Fruit fly (Drosophila melanogaster) whole organism, embryonic: ENCODE results near the gene MED27.
A peak's percentile ranks its signal among the peaks of the same experiment; 100 is the strongest.

ENCODE experiments used
- ATbp ChIP-seq: fragments of 200-800 bp; sonication (Bioruptor generic); optimal IDR thresholded peaks from 2 replicates; lab custom pipeline; 2017; ENCODE audit warnings: missing biosample characterization, mild to moderate bottlenecking, missing genetic modification characterization, missing genetic modification reagents
- Asciz ChIP-seq: fragments of 200-800 bp; sonication (Bioruptor generic); optimal IDR thresholded peaks from 2 replicates; lab custom pipeline; 2017; ENCODE audit warnings: missing biosample characterization, mild to moderate bottlenecking, missing genetic modification characterization, missing genetic modification reagents
- CG10209 ChIP-seq: fragments of 200-800 bp; sonication (Bioruptor generic); optimal IDR thresholded peaks from 3 replicates; lab custom pipeline; 2017; ENCODE audit warnings: missing biosample characterization, mild to moderate bottlenecking, missing genetic modification characterization, missing genetic modification reagents
- CG11696 ChIP-seq: fragments of 200-800 bp; sonication (Bioruptor generic); IDR thresholded peaks from 2 replicates; pipeline ENCODE4 v1.3.6; 2022; ENCODE audit warnings: missing biosample characterization, missing genetic modification characterization
- CG12071 ChIP-seq: fragments of 200-800 bp; sonication (Bioruptor generic); optimal IDR thresholded peaks from 3 replicates; lab custom pipeline; 2018; ENCODE audit warnings: missing biosample characterization, mild to moderate bottlenecking, missing genetic modification characterization
- CG12104 ChIP-seq: fragments of 200-800 bp; sonication (Bioruptor generic); optimal IDR thresholded peaks from 3 replicates; lab custom pipeline; 2016; ENCODE audit warnings: missing biosample characterization, missing genetic modification characterization
- CG12942 ChIP-seq: fragments of 200-800 bp; sonication (Bioruptor generic); optimal IDR thresholded peaks from 3 replicates; lab custom pipeline; 2016; ENCODE audit warnings: missing biosample characterization, missing genetic modification characterization
- CG13287 ChIP-seq: fragments of 200-800 bp; sonication (Bioruptor generic); IDR thresholded peaks from 2 replicates; pipeline ENCODE4 v1.3.6; 2022; ENCODE audit warnings: missing biosample characterization, missing genetic modification characterization; ENCODE audit not compliant: partially characterized antibody
- CG17359 ChIP-seq: fragments of 200-800 bp; sonication (Bioruptor generic); optimal IDR thresholded peaks from 3 replicates; lab custom pipeline; 2018; ENCODE audit warnings: missing biosample characterization, mild to moderate bottlenecking, missing genetic modification characterization, moderate library complexity
- CG17912 ChIP-seq: fragments of 200-800 bp; sonication (Bioruptor generic); optimal IDR thresholded peaks from 2 replicates; lab custom pipeline; 2018; ENCODE audit warnings: missing biosample characterization, mild to moderate bottlenecking, missing genetic modification characterization
- CG18011 ChIP-seq: fragments of 200-800 bp; sonication (Bioruptor generic); optimal IDR thresholded peaks from 2 replicates; lab custom pipeline; 2017; ENCODE audit warnings: missing biosample characterization, missing genetic modification characterization, mild to moderate bottlenecking, moderate library complexity, missing genotype
- CG18262 ChIP-seq: fragments of 200-800 bp; optimal IDR thresholded peaks from 3 replicates; lab custom pipeline; 2019; ENCODE audit warnings: missing biosample characterization, mild to moderate bottlenecking, missing genetic modification characterization, moderate library complexity
- CG18476 ChIP-seq: fragments of 200-800 bp; sonication (Bioruptor generic); optimal IDR thresholded peaks from 2 replicates; lab custom pipeline; 2016; ENCODE audit warnings: missing biosample characterization, mild to moderate bottlenecking, missing genetic modification characterization
- CG2120 ChIP-seq: fragments of 200-800 bp; sonication (Bioruptor generic); optimal IDR thresholded peaks from 3 replicates; lab custom pipeline; 2016; ENCODE audit warnings: missing biosample characterization, missing genetic modification characterization
- CG2678 ChIP-seq: fragments of 200-800 bp; sonication (Bioruptor generic); optimal IDR thresholded peaks from 3 replicates; lab custom pipeline; 2019; ENCODE audit warnings: missing biosample characterization, mild to moderate bottlenecking, missing genetic modification characterization, moderate library complexity
- CG31388 ChIP-seq: fragments of 200-800 bp; sonication (Bioruptor generic); optimal IDR thresholded peaks from 2 replicates; lab custom pipeline; 2016; ENCODE audit warnings: missing biosample characterization, missing genetic modification characterization
- CG4854 ChIP-seq: fragments of 200-800 bp; sonication (Bioruptor generic); optimal IDR thresholded peaks from 2 replicates; lab custom pipeline; 2016; ENCODE audit warnings: missing biosample characterization, missing genetic modification characterization, inconsistent platforms
- CG6683 ChIP-seq: fragments of 200-800 bp; sonication (Bioruptor generic); optimal IDR thresholded peaks from 2 replicates; lab custom pipeline; 2017; ENCODE audit warnings: missing biosample characterization, mild to moderate bottlenecking, missing genetic modification characterization, missing genetic modification reagents
- CG6689 ChIP-seq: fragments of 200-800 bp; sonication (Bioruptor generic); IDR thresholded peaks from 2 replicates; pipeline ENCODE4 v1.3.6; 2022; ENCODE audit warnings: missing biosample characterization, missing genetic modification characterization
- CG9609 ChIP-seq: fragments of 200-800 bp; sonication (Bioruptor generic); optimal IDR thresholded peaks from 3 replicates; lab custom pipeline; 2016; ENCODE audit warnings: missing biosample characterization, missing genetic modification characterization
- CHES-1-like ChIP-seq: fragments of 200-800 bp; sonication (Bioruptor generic); optimal IDR thresholded peaks from 2 replicates; lab custom pipeline; 2016; ENCODE audit warnings: missing biosample characterization, missing genetic modification characterization
- Dbx ChIP-seq: fragments of 200-800 bp; sonication (Bioruptor generic); IDR thresholded peaks from 3 replicates; pipeline ENCODE4 v1.3.6; 2022; ENCODE audit warnings: missing biosample characterization, missing genetic modification characterization
- Dfd ChIP-seq, 2 experiments: fragments of >200 bp; optimal IDR thresholded peaks; 2 replicates each; lab custom pipeline; 2017; ENCODE audit warnings: missing biosample characterization in 2 of 2, missing genetic modification characterization in 2 of 2
- Dip2 ChIP-seq: fragments of 200-800 bp; sonication (Bioruptor generic); IDR thresholded peaks from 2 replicates; pipeline ENCODE4 v1.3.6; 2022; ENCODE audit warnings: missing biosample characterization, missing genetic modification characterization
- Doc2 ChIP-seq: fragments of 200-800 bp; sonication (Bioruptor generic); IDR thresholded peaks from 2 replicates; pipeline ENCODE4 v1.3.6; 2022; ENCODE audit warnings: missing biosample characterization, missing genetic modification characterization
- HLH4C ChIP-seq: fragments of 200-800 bp; sonication (Bioruptor generic); IDR thresholded peaks from 3 replicates; pipeline ENCODE4 v1.3.6; 2022; ENCODE audit warnings: missing biosample characterization, missing genetic modification characterization; ENCODE audit not compliant: partially characterized antibody
- Hr78 ChIP-seq, 2 experiments: fragments of 200-800 bp in 1 of 2; fragments of >200 bp in 1 of 2; sonication (Bioruptor generic) in 1 of 2; optimal IDR thresholded peaks; 2 replicates each; lab custom pipeline; 2017 to 2019; ENCODE audit warnings: missing biosample characterization in 2 of 2, missing genetic modification characterization in 2 of 2, mild to moderate bottlenecking in 1 of 2, moderate library complexity in 1 of 2
- MESR4 ChIP-seq: fragments of 200-800 bp; sonication (Bioruptor generic); optimal IDR thresholded peaks from 2 replicates; lab custom pipeline; 2018; ENCODE audit warnings: missing biosample characterization, mild to moderate bottlenecking, missing genetic modification characterization, moderate library complexity
- NC2β ChIP-seq: fragments of 200-800 bp; sonication (Bioruptor generic); optimal IDR thresholded peaks from 2 replicates; lab custom pipeline; 2016; ENCODE audit warnings: missing biosample characterization, missing genetic modification characterization
- Sox102F ChIP-seq: fragments of 200-800 bp; sonication (Bioruptor generic); optimal IDR thresholded peaks from 2 replicates; lab custom pipeline; 2018; ENCODE audit warnings: missing biosample characterization, mild to moderate bottlenecking, missing genetic modification characterization, moderate library complexity
- Ssrp ChIP-seq: fragments of 200-800 bp; sonication (Bioruptor generic); optimal IDR thresholded peaks from 2 replicates; lab custom pipeline; 2018; ENCODE audit warnings: missing biosample characterization, mild to moderate bottlenecking, missing genetic modification characterization, moderate library complexity
- Trl ChIP-seq, 3 experiments: fragments of >200 bp in 2 of 3; fragments of 200-800 bp in 1 of 3; sonication (Bioruptor generic) in 1 of 3; optimal IDR thresholded peaks; 2 replicates in 1 of 3; 3 replicates in 2 of 3; lab custom pipeline; 2016 to 2017; ENCODE audit warnings: missing biosample characterization in 1 of 3, missing genetic modification characterization in 1 of 3
- corto ChIP-seq: fragments of 200-800 bp; sonication (Bioruptor generic); optimal IDR thresholded peaks from 2 replicates; lab custom pipeline; 2016; ENCODE audit warnings: missing biosample characterization, mild to moderate bottlenecking, missing genetic modification characterization, moderate library complexity
- dati ChIP-seq: fragments of 200-800 bp; sonication (Bioruptor generic); IDR thresholded peaks from 2 replicates; pipeline ENCODE4 v1.3.6; 2022; ENCODE audit warnings: missing biosample characterization, missing genetic modification characterization
- dysf ChIP-seq: fragments of 200-800 bp; sonication (Bioruptor generic); IDR thresholded peaks from 3 replicates; pipeline ENCODE4 v1.3.6; 2022; ENCODE audit warnings: missing biosample characterization, missing genetic modification characterization
- fd3F ChIP-seq: fragments of 200-800 bp; sonication (Bioruptor generic); optimal IDR thresholded peaks from 2 replicates; lab custom pipeline; 2018; ENCODE audit warnings: missing biosample characterization, mild to moderate bottlenecking, missing genetic modification characterization, moderate library complexity
- fu2 ChIP-seq: fragments of 200-800 bp; sonication (Bioruptor generic); optimal IDR thresholded peaks from 2 replicates; lab custom pipeline; 2016; ENCODE audit warnings: missing biosample characterization, missing genetic modification characterization
- gt ChIP-seq: fragments of 200-800 bp; sonication (Bioruptor generic); IDR thresholded peaks from 2 replicates; pipeline ENCODE4 v1.3.6; 2022; ENCODE audit warnings: missing biosample characterization, missing genetic modification characterization
- jing ChIP-seq: fragments of 200-800 bp; sonication (Bioruptor generic); optimal IDR thresholded peaks from 2 replicates; lab custom pipeline; 2018; ENCODE audit warnings: missing biosample characterization, mild to moderate bottlenecking, missing genetic modification characterization
- lola ChIP-seq, 3 experiments: fragments of >200 bp in 2 of 3; fragments of 200-800 bp in 1 of 3; sonication (Bioruptor generic) in 1 of 3; optimal IDR thresholded peaks; 2 replicates each; lab custom pipeline; 2017 to 2019; ENCODE audit warnings: missing biosample characterization in 3 of 3, missing genetic modification characterization in 3 of 3, mild to moderate bottlenecking in 1 of 3, moderate library complexity in 1 of 3
- odd ChIP-seq: fragments of 200-800 bp; sonication (Bioruptor generic); optimal IDR thresholded peaks from 2 replicates; lab custom pipeline; 2017; ENCODE audit warnings: missing biosample characterization, mild to moderate bottlenecking, missing genetic modification characterization
- p53 ChIP-seq: fragments of 200-800 bp; sonication (Bioruptor generic); optimal IDR thresholded peaks from 2 replicates; lab custom pipeline; 2016; ENCODE audit warnings: missing biosample characterization, missing genetic modification characterization
- pan ChIP-seq, 4 experiments: fragments of >200 bp in 3 of 4; fragments of 200-800 bp in 1 of 4; sonication (Bioruptor generic) in 1 of 4; optimal IDR thresholded peaks in 3 of 4; IDR thresholded peaks in 1 of 4; 2 replicates each; pipeline versions ENCODE4 v1.3.6 to Lab custom; 2017 to 2022; ENCODE audit warnings: missing biosample characterization in 2 of 4, missing genetic modification characterization in 2 of 4, mixed read lengths in 1 of 4
- pita ChIP-seq: fragments of 200-800 bp; sonication (Bioruptor generic); optimal IDR thresholded peaks from 2 replicates; lab custom pipeline; 2017; ENCODE audit warnings: missing biosample characterization, mild to moderate bottlenecking, missing genetic modification characterization
- row ChIP-seq: fragments of 200-800 bp; sonication (Bioruptor generic); IDR thresholded peaks from 3 replicates; pipeline ENCODE4 v1.3.6; 2022; ENCODE audit warnings: missing biosample characterization, missing genetic modification characterization
- run ChIP-seq: fragments of 200-800 bp; sonication (Bioruptor generic); optimal IDR thresholded peaks from 3 replicates; lab custom pipeline; 2018; ENCODE audit warnings: missing biosample characterization, mild to moderate bottlenecking, missing genetic modification characterization
- ssp ChIP-seq: fragments of 200-800 bp; sonication (Bioruptor generic); IDR thresholded peaks from 2 replicates; pipeline ENCODE4 v1.3.6; 2022; ENCODE audit warnings: missing biosample characterization, missing genetic modification characterization

MED27 gene

dm6 chr3R:5622985-5623630 is 31.8 kb upstream of the MED27 start (continued):
- TF ChIP-seq CG18476 = peak; percentile 64
- TF ChIP-seq Asciz (GFP tag; lab: Kevin White, UChicago) = peak; percentile 91
- no peak for TF ChIP-seq CG13287 (GFP tag; lab: Robert Waterston, UW)
- no peak for TF ChIP-seq Dbx
- TF ChIP-seq CG4854 (GFP tag; lab: Kevin White, UChicago) = peak; percentile 77
- peak; percentile 29 for TF ChIP-seq CG9609
- peak; percentile 70 for TF ChIP-seq CG6683 (GFP tag; lab: Kevin White, UChicago)
- peak; percentile 83 for TF ChIP-seq CG17912
- TF ChIP-seq Trl (optimal IDR thresholded peaks at IDR 0.05; lab: Kevin White, UChicago) = no peak
- TF ChIP-seq Trl (GFP tag; optimal IDR thresholded peaks at IDR 0.05; lab: Kevin White, UChicago) = peak; percentile 85
- peak; percentile 74 for TF ChIP-seq CHES-1-like (GFP tag; lab: Kevin White, UChicago)
- peak; percentile 82 for TF ChIP-seq CG17359 (tag; lab: Kevin White, UChicago)
- peak in 1 of 3 experiments; percentile 66 for TF ChIP-seq lola (GFP tag; optimal IDR thresholded peaks at IDR 0.05; lab: Kevin White, UChicago)
- no peak for TF ChIP-seq ssp (GFP tag; lab: Robert Waterston, UW)
- peak; percentile 49 for TF ChIP-seq MESR4
- no peak for TF ChIP-seq dati (GFP tag; lab: Robert Waterston, UW)
- TF ChIP-seq Ssrp = no peak
- no peak for TF ChIP-seq Doc2 (GFP tag; lab: Robert Waterston, UW)
- peak; percentile 83 for TF ChIP-seq odd (GFP tag; lab: Kevin White, UChicago)
- TF ChIP-seq CG6689 (GFP tag; lab: Robert Waterston, UW) = no peak
- peak; percentile 86 for TF ChIP-seq CG10209 (GFP tag; lab: Kevin White, UChicago)
- peak; percentile 40 for TF ChIP-seq CG31388 (GFP tag; lab: Kevin White, UChicago)
- TF ChIP-seq CG2120 (GFP tag; lab: Kevin White, UChicago) = peak; percentile 74
- TF ChIP-seq fu2 = peak; percentile 42
- TF ChIP-seq Dip2 (GFP tag; lab: Robert Waterston, UW) = no peak
- no peak for TF ChIP-seq pita (GFP tag; lab: Kevin White, UChicago)
- TF ChIP-seq Dfd (GFP tag; optimal IDR thresholded peaks at IDR 0.05; lab: Kevin White, UChicago) = no peak
- TF ChIP-seq run = peak; percentile 50
- peak; percentile 71 for TF ChIP-seq fd3F (GFP tag; lab: Kevin White, UChicago)
- TF ChIP-seq CG11696 (GFP tag; lab: Robert Waterston, UW) = no peak
- TF ChIP-seq gt (GFP tag; lab: Robert Waterston, UW) = no peak
- peak; percentile 64 for TF ChIP-seq CG18262 (tag; lab: Kevin White, UChicago)
- no peak for TF ChIP-seq Hr78 (GFP tag; optimal IDR thresholded peaks at IDR 0.05; lab: Kevin White, UChicago)
- TF ChIP-seq, all 482 proteins: peak for 277

DNA sequence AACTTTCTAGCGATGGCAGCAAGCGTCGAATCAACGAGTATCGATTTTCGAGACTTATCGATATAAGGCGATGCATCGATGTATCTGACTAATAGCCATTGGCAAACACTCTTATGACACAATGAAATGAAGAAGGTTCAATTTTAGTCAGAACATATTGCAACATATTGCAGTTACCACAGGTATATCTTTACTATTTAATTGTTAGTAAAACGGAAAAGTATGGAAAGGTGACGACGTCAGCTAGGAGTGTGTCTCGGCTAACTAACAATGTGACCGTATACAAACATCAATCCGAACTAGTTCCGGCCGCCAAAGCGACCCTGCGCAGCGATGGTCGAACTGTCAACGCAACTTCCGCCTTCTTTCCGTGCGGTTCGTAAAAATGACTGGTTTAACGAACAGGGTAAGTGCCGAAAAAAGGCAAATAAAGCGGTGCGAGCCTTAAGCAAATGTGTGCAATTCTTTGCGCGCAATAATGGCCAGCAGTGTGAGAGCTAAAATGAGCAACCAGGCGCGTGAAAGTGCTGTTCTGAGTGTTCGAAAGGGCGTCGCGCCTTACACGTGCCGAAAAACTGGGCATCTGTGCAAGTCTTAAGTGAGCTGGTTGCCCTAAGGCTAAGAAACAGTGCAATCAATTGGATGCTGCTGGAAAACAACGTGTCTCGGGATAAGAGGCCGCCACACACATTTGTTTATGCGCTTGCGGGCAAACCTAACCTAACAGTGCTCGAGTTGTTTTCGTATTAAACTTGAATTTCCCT is 30.6 kb upstream of the MED27 start, which contains the start of the genes Dph4, Spec2 and RpL13A:
TSS of gene Dph4 (minus strand) at position 11 of the 764 bp plus-strand sequence.
TSS of gene Spec2 (minus strand) at position 11 of the 764 bp plus-strand sequence.
TSS of gene RpL13A (plus strand) at position 360 of the 764 bp plus-strand sequence.
- peak; percentile 99 for TF ChIP-seq NC2β (GFP tag; lab: Kevin White, UChicago)
- peak; percentile 87 for TF ChIP-seq CG18011 (GFP tag; lab: Kevin White, UChicago)
- peak; percentile 96 for TF ChIP-seq CG12104 (GFP tag; lab: Kevin White, UChicago)
- TF ChIP-seq ATbp (GFP tag; lab: Kevin White, UChicago) = peak; percentile 93
- no peak for TF ChIP-seq row (GFP tag; lab: Robert Waterston, UW)
- TF ChIP-seq CG12071 = peak; percentile 95
- peak in 1 of 2 experiments; percentile 52 for TF ChIP-seq Hr78 (GFP tag; optimal IDR thresholded peaks at IDR 0.05; lab: Kevin White, UChicago)
- TF ChIP-seq pan (optimal IDR thresholded peaks at IDR 0.05; lab: Kevin White, UChicago) = no peak
- TF ChIP-seq pan (GFP tag; optimal IDR thresholded peaks at IDR 0.05 in 1 of 2, IDR thresholded peaks at IDR 0.05 in 1 of 2) = no peak
- TF ChIP-seq CG2678 = peak; percentile 81
- peak; percentile 90 for TF ChIP-seq p53
- peak; percentile 80 for TF ChIP-seq CG12942
- no peak for TF ChIP-seq Sox102F (GFP tag; lab: Kevin White, UChicago)
- no peak for TF ChIP-seq corto (GFP tag; lab: Kevin White, UChicago)
- TF ChIP-seq jing (GFP tag; lab: Kevin White, UChicago) = peak; percentile 72
- TF ChIP-seq dysf (GFP tag; lab: Robert Waterston, UW) = no peak
- TF ChIP-seq HLH4C (GFP tag; lab: Robert Waterston, UW) = no peak
